Worm (Caenorhabditis elegans) whole organism, mixed stage, embryonic: ENCODE data around the gene sft-1.

Experiments used
- M03D4.4 ChIP-seq: sonication (generic microtip); optimal IDR thresholded peaks from 2 replicates; lab custom pipeline; 2017; ENCODE audit warnings: mild to moderate bottlenecking, missing genetic modification characterization, missing compliant biosample characterization
- bed-3 ChIP-seq: fragments of 200-800 bp; sonication (Bioruptor generic); optimal IDR thresholded peaks from 3 replicates; lab custom pipeline; 2018; ENCODE audit warnings: mild to moderate bottlenecking, missing genetic modification characterization, moderate library complexity, missing compliant biosample characterization
- blmp-1 ChIP-seq: fragments of 150-350 bp; optimal IDR thresholded peaks from 2 replicates; lab custom pipeline; 2014; ENCODE audit warnings: missing biosample characterization, missing genetic modification characterization
- ceh-39 ChIP-seq: fragments of 150-350 bp; optimal IDR thresholded peaks from 2 replicates; lab custom pipeline; 2014; ENCODE audit warnings: missing biosample characterization, missing genetic modification characterization
- ceh-43 ChIP-seq: fragments of 200-800 bp; sonication (Bioruptor generic); optimal IDR thresholded peaks from 2 replicates; lab custom pipeline; 2018; ENCODE audit warnings: mild to moderate bottlenecking, missing genetic modification characterization, moderate library complexity, missing compliant biosample characterization
- ces-1 ChIP-seq: fragments of 150-350 bp; optimal IDR thresholded peaks from 2 replicates; lab custom pipeline; 2014; ENCODE audit warnings: missing biosample characterization, missing genetic modification reagents, missing genetic modification characterization
- drap-1 ChIP-seq: fragments of 200-800 bp; sonication (Bioruptor generic); optimal IDR thresholded peaks from 3 replicates; lab custom pipeline; 2018; ENCODE audit warnings: mild to moderate bottlenecking, missing genetic modification characterization, missing compliant biosample characterization
- elt-1 ChIP-seq: sonication (generic microtip); optimal IDR thresholded peaks from 2 replicates; lab custom pipeline; 2017; ENCODE audit warnings: missing genetic modification characterization, mild to moderate bottlenecking, missing compliant biosample characterization, antibody characterized with exemption, moderate library complexity, borderline replicate concordance; ENCODE audit not compliant: insufficient read depth
- elt-3 ChIP-seq: fragments of 150-350 bp; optimal IDR thresholded peaks from 2 replicates; lab custom pipeline; 2014; ENCODE audit warnings: missing biosample characterization, missing genetic modification characterization
- flh-1 ChIP-seq: fragments of 200-800 bp; sonication (Bioruptor generic); optimal IDR thresholded peaks from 2 replicates; lab custom pipeline; 2018; ENCODE audit warnings: mild to moderate bottlenecking, missing genetic modification characterization, moderate library complexity, missing compliant biosample characterization
- ham-2 ChIP-seq: fragments of 200-800 bp; sonication (Bioruptor generic); optimal IDR thresholded peaks from 2 replicates; lab custom pipeline; 2018; ENCODE audit warnings: mild to moderate bottlenecking, missing genetic modification characterization, missing compliant biosample characterization
- hlh-1 ChIP-seq: fragments of 150-350 bp; optimal IDR thresholded peaks from 2 replicates; lab custom pipeline; 2014; ENCODE audit warnings: missing biosample characterization, missing genetic modification reagents, missing genetic modification characterization
- lin-13 ChIP-seq: fragments of 150-350 bp; optimal IDR thresholded peaks from 2 replicates; lab custom pipeline; 2014; ENCODE audit warnings: missing biosample characterization, missing genetic modification characterization
- lin-32 ChIP-seq: fragments of 200-800 bp; sonication (Bioruptor generic); optimal IDR thresholded peaks from 2 replicates; lab custom pipeline; 2018; ENCODE audit warnings: mild to moderate bottlenecking, missing genetic modification characterization, missing compliant biosample characterization
- lsy-2 ChIP-seq: fragments of 150-350 bp; optimal IDR thresholded peaks from 2 replicates; lab custom pipeline; 2014; ENCODE audit warnings: missing biosample characterization, missing genetic modification characterization
- mab-5 ChIP-seq: fragments of 150-350 bp; optimal IDR thresholded peaks from 2 replicates; lab custom pipeline; 2014; ENCODE audit warnings: missing biosample characterization, missing genetic modification characterization
- mep-1 ChIP-seq: fragments of 150-350 bp; optimal IDR thresholded peaks from 2 replicates; lab custom pipeline; 2017; ENCODE audit warnings: missing biosample characterization, missing genetic modification reagents, missing genetic modification characterization, inconsistent platforms
- mls-2 ChIP-seq: sonication (generic microtip); optimal IDR thresholded peaks from 2 replicates; lab custom pipeline; 2016; ENCODE audit warnings: mild to moderate bottlenecking, missing genetic modification characterization, moderate library complexity, missing compliant biosample characterization
- nhr-12 ChIP-seq: fragments of 150-350 bp; optimal IDR thresholded peaks from 2 replicates; lab custom pipeline; 2014; ENCODE audit warnings: missing biosample characterization, missing genetic modification characterization
- nhr-2 ChIP-seq: fragments of 150-350 bp; optimal IDR thresholded peaks from 2 replicates; lab custom pipeline; 2014; ENCODE audit warnings: missing biosample characterization, missing genetic modification characterization
- nhr-237 ChIP-seq: fragments of 150-350 bp; optimal IDR thresholded peaks from 2 replicates; lab custom pipeline; 2014; ENCODE audit warnings: missing biosample characterization, missing genetic modification characterization
- nhr-76 ChIP-seq: sonication (generic microtip); optimal IDR thresholded peaks from 2 replicates; lab custom pipeline; 2017; ENCODE audit warnings: missing biosample characterization, missing genetic modification characterization
- sem-2 ChIP-seq: fragments of 200-800 bp; sonication (Bioruptor generic); optimal IDR thresholded peaks from 2 replicates; lab custom pipeline; 2018; ENCODE audit warnings: mild to moderate bottlenecking, missing genetic modification characterization, missing compliant biosample characterization
- snpc-4 ChIP-seq: fragments of 150-350 bp; optimal IDR thresholded peaks from 2 replicates; lab custom pipeline; 2014; ENCODE audit warnings: missing biosample characterization, missing genetic modification characterization
- sptf-1 ChIP-seq: sonication (generic microtip); optimal IDR thresholded peaks from 2 replicates; lab custom pipeline; 2017; ENCODE audit warnings: mild to moderate bottlenecking, missing genetic modification characterization, moderate library complexity, missing compliant biosample characterization
- unc-120 ChIP-seq: sonication (generic microtip); optimal IDR thresholded peaks from 2 replicates; lab custom pipeline; 2017; ENCODE audit warnings: missing genetic modification characterization, missing compliant biosample characterization; ENCODE audit not compliant: poor library complexity, severe bottlenecking
- unc-39 ChIP-seq: fragments of 150-350 bp; optimal IDR thresholded peaks from 2 replicates; lab custom pipeline; 2014; ENCODE audit warnings: missing biosample characterization, missing genetic modification characterization
- unc-62 ChIP-seq: fragments of 150-350 bp; optimal IDR thresholded peaks from 2 replicates; lab custom pipeline; 2014; ENCODE audit warnings: missing biosample characterization, missing genetic modification reagents, missing genetic modification characterization
- zip-8 ChIP-seq: fragments of 150-350 bp; optimal IDR thresholded peaks from 2 replicates; lab custom pipeline; 2014; ENCODE audit warnings: missing biosample characterization, missing genetic modification characterization
- ztf-11 ChIP-seq: fragments of 150-350 bp; optimal IDR thresholded peaks from 2 replicates; lab custom pipeline; 2014; ENCODE audit warnings: missing biosample characterization, missing genetic modification characterization

Gene sft-1

DNA sequence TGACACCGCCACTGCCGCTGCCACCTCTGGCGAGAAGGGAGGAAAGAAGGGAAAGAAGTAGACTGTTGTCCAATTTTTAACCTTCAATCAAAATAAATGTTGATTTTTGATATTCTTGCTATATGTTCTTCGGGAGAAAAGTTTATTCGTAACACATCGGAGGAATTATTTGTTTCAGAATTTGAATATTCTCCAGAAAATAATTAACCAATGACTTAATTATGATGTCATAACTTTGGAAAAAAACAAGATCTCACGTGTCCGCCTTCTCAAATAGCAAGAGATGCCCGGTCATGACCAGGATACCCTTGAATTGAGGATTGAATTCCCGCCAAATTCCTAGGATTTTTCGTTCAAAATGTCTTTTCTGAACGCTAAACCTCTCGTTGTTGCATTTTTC is 17.4 kb upstream of the sft-1 start:
- no peak for TF ChIP-seq blmp-1 (tag; lab: Kevin White, UChicago)
- TF ChIP-seq mls-2 (tag; lab: Kevin White, UChicago), result no peak
- no peak for TF ChIP-seq snpc-4 (tag; lab: Kevin White, UChicago)
- TF ChIP-seq lin-13 (tag; lab: Kevin White, UChicago), result no peak
- TF ChIP-seq sptf-1, result no peak
- TF ChIP-seq ceh-39, result no peak
- TF ChIP-seq zip-8 (tag; lab: Kevin White, UChicago), result no peak
- TF ChIP-seq flh-1 (GFP tag; lab: Kevin White, UChicago), result no peak
- TF ChIP-seq unc-39 (tag; lab: Kevin White, UChicago), result no peak
- no peak for TF ChIP-seq unc-62 (GFP tag; lab: Kevin White, UChicago)
- TF ChIP-seq nhr-2 (tag; lab: Kevin White, UChicago), result no peak
- TF ChIP-seq nhr-12, result no peak
- TF ChIP-seq ham-2 (GFP tag; lab: Kevin White, UChicago), result no peak
- no peak for TF ChIP-seq nhr-76

- no peak for TF ChIP-seq unc-120
- peak; percentile 3 for TF ChIP-seq mep-1 (tag; lab: Kevin White, UChicago)
- TF ChIP-seq ces-1 (GFP tag; lab: Kevin White, UChicago), result peak; percentile 51
- peak; percentile 51 for TF ChIP-seq lsy-2 (tag; lab: Kevin White, UChicago)
Observed at ce11 chrIII:3070026-3070573, 16.4 kb upstream of the sft-1 start, which contains the start of gene H06I04.3. Gene H06I04.3 (plus strand): TSS chrIII:3070523.

DNA sequence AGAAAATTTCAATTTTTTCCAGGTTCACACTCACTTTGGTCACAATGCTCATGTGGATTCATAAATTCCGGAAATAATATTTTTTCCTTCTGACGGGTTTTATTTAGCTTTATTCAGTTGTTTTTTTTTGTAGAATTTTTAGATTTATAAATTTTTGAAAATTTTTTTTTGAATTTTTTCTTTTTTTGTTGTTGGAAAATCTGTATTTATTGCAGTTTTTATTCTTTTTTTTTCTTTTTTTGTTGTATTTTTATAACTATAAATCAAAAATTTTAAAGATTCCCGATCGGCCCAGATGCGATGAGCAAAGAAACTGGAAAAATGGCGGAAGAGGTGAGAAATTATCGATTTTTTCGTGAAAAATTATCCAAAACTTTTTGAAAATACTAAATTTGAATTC is 5.1 kb downstream of the sft-1 start, which contains the start of gene ccep-135:
TSS of gene ccep-135 (plus strand) at position 301 of the 400 bp plus-strand sequence.
- TF ChIP-seq sptf-1 (no peak), nhr-76 (no peak), mep-1 (tag; lab: Kevin White, UChicago) (no peak), mls-2 (tag; lab: Kevin White, UChicago) (no peak), M03D4.4 (tag; lab: Kevin White, UChicago) (no peak), nhr-237 (tag; lab: Kevin White, UChicago) (no peak), unc-39 (tag; lab: Kevin White, UChicago) (no peak), lin-13 (tag; lab: Kevin White, UChicago) (no peak), drap-1 (GFP tag; lab: Kevin White, UChicago) (no peak), nhr-12 (no peak), lin-32 (no peak), ztf-11 (no peak), hlh-1 (tag; lab: Kevin White, UChicago) (no peak), mab-5 (tag; lab: Kevin White, UChicago) (no peak), bed-3 (GFP tag; lab: Kevin White, UChicago) (no peak)
- TF ChIP-seq, all 35 proteins: peak for 0

DNA sequence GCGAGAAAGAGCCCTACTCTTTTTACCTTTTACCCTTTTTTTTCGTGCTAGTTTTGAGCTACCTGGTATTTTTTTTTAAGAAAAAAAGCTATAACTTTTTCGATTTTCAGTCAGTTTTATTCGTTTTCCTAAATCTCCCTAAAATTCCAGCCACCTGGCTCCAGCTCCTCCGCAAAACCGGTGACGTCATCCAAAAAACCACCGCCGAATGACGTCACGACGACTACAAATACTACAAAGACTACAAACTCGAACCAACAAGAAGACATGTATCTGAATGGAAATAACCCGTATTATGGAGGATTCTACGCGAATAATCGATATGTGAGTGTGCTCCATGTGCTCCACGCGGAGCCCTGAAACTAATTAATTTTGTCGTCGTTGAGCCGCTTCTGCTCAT is 8.2 kb downstream of the sft-1 start:
- no peak for TF ChIP-seq ham-2 (GFP tag; lab: Kevin White, UChicago)
- no peak for TF ChIP-seq ceh-39
- TF ChIP-seq ztf-11, result no peak
- TF ChIP-seq zip-8 (tag; lab: Kevin White, UChicago), result peak; percentile 90
- no peak for TF ChIP-seq unc-120
- TF ChIP-seq unc-39 (tag; lab: Kevin White, UChicago), result no peak

DNA sequence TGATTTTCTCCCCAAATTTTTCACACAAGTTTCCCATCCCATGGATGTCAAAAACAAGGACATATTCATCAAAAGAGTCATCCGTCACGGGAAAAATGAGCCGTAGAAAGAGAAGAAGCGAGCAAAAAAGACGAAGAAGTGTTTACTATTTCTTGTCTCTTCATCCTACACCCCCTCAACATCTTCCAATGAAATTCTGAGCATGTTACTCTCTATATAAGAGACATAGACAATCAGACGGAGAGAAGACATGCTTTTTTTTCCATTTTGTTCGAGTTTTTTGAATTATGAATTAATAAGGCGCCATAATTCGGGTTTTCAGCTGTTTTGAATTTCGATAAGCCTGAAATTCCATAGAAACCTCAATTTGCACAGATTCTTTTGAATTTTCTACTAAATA is 9.6 kb downstream of the sft-1 start:
- no peak for TF ChIP-seq elt-1 (tag; lab: Kevin White, UChicago)
- peak; percentile 27 for TF ChIP-seq ces-1 (GFP tag; lab: Kevin White, UChicago)

ce11 chrIII:3099407-3099806 is 12.9 kb downstream of the sft-1 start:
- TF ChIP-seq flh-1 (GFP tag; lab: Kevin White, UChicago) (no peak), bed-3 (GFP tag; lab: Kevin White, UChicago) (no peak), ceh-43 (no peak), ceh-39 (no peak), elt-1 (tag; lab: Kevin White, UChicago) (no peak), ztf-11 (no peak), snpc-4 (tag; lab: Kevin White, UChicago) (no peak), sptf-1 (no peak), nhr-2 (tag; lab: Kevin White, UChicago) (no peak), zip-8 (tag; lab: Kevin White, UChicago) (no peak), ces-1 (GFP tag; lab: Kevin White, UChicago) (no peak), unc-120 (no peak), lin-13 (tag; lab: Kevin White, UChicago) (no peak), lin-32 (no peak), lsy-2 (tag; lab: Kevin White, UChicago) (no peak), mep-1 (tag; lab: Kevin White, UChicago) (no peak), sem-2 (no peak), drap-1 (GFP tag; lab: Kevin White, UChicago) (no peak), elt-3 (tag; lab: Kevin White, UChicago) (no peak)
